Fruit fly (Drosophila melanogaster): ENCODE measurements around the gene SerRS.

DNA sequence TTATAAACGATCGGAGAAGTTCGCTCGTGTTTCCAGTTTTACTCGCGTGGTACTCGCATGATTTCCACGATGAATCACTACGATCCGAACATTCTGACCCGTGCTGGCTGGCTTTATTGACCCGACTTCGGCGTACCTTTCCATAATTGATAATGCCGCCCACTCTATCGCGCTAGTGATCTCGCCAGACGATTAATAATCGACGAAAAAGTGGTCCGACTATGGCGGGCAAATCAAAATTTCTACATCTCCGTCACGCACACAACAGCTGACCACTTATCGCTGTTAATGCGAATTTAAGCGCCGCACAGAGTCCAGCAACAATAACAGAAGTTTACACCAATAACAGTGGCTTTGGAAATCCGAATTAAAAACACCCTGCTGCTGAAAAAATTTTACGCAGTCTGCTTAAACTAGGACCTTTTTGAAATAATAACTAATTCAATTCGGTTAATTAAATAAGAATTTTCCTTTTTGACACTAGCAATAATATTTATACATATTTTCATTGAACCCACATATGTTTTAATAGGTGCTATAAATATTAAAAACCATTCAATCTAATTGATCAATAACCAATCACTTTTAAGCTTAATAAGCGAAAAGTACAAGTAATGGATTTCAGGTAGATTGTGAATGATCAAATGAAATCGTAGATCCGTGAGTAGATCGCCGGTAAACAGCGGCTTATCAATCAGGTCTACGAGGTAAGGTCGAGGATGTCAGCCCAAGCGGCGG, 18.7 kb upstream of the SerRS start:
- no peak for TF ChIP-seq CG34367 (tag; optimal IDR thresholded peaks at IDR 0.05)
- TF ChIP-seq CG15710 (tag; optimal IDR thresholded peaks at IDR 0.05): peak; percentile 38
- TF ChIP-seq CG17806 (tag; optimal IDR thresholded peaks at IDR 0.05): no peak
- no peak for TF ChIP-seq CG10348 (GFP tag; IDR thresholded peaks at IDR 0.05)
- no peak for TF ChIP-seq CG12605 (GFP tag; IDR thresholded peaks at IDR 0.05)
- peak; percentile 33 for TF ChIP-seq Pif1B (GFP tag; optimal IDR thresholded peaks at IDR 0.05)
- TF ChIP-seq gl (tag; optimal IDR thresholded peaks at IDR 0.05): no peak
- TF ChIP-seq rn (GFP tag; IDR thresholded peaks at IDR 0.05): no peak
- no peak for TF ChIP-seq Ets98B (GFP tag; IDR thresholded peaks at IDR 0.05)
- peak; percentile 75 for TF ChIP-seq CG14655 (GFP tag; optimal IDR thresholded peaks at IDR 0.05)
